Fruit fly (Drosophila melanogaster) whole organism, embryonic: Measurements from ENCODE around the gene CG15196.

Source experiments
- Atf-2 ChIP-seq: fragments of 200-800 bp; sonication (Bioruptor generic); optimal IDR thresholded peaks from 2 replicates; lab custom pipeline; 2016; ENCODE audit warnings: missing biosample characterization, missing genetic modification characterization
- CG10366 ChIP-seq: fragments of 200-800 bp; sonication (Bioruptor generic); IDR thresholded peaks from 2 replicates; pipeline ENCODE4 v1.3.6; 2022; ENCODE audit warnings: missing biosample characterization, missing genetic modification characterization
- CG10959 ChIP-seq: fragments of 200-800 bp; sonication (Bioruptor generic); IDR thresholded peaks from 2 replicates; pipeline ENCODE4 v1.3.6; 2022; ENCODE audit warnings: missing biosample characterization, missing genetic modification characterization
- CG10979 ChIP-seq: fragments of 200-800 bp; sonication (Bioruptor generic); optimal IDR thresholded peaks from 2 replicates; lab custom pipeline; 2018; ENCODE audit warnings: missing biosample characterization, mild to moderate bottlenecking, missing genetic modification characterization, moderate library complexity
- CG11456 ChIP-seq: fragments of 200-800 bp; sonication (Bioruptor generic); IDR thresholded peaks from 3 replicates; pipeline ENCODE4 v1.3.6; 2022; ENCODE audit warnings: missing biosample characterization, missing genetic modification characterization
- CG11695 ChIP-seq: fragments of 200-800 bp; sonication (Bioruptor generic); IDR thresholded peaks from 3 replicates; pipeline ENCODE4 v1.3.6; 2022; ENCODE audit warnings: missing biosample characterization, missing genetic modification characterization
- CG11696 ChIP-seq: fragments of 200-800 bp; sonication (Bioruptor generic); IDR thresholded peaks from 2 replicates; pipeline ENCODE4 v1.3.6; 2022; ENCODE audit warnings: missing biosample characterization, missing genetic modification characterization
- CG11723 ChIP-seq: fragments of 200-800 bp; sonication (Bioruptor generic); optimal IDR thresholded peaks from 2 replicates; lab custom pipeline; 2017; ENCODE audit warnings: missing biosample characterization, mild to moderate bottlenecking, missing genetic modification characterization
- CG13894 ChIP-seq: fragments of 200-800 bp; sonication (Bioruptor generic); optimal IDR thresholded peaks from 3 replicates; lab custom pipeline; 2018; ENCODE audit warnings: missing biosample characterization, mild to moderate bottlenecking, missing genetic modification characterization, moderate library complexity
- CG14441 ChIP-seq: fragments of 200-800 bp; sonication (Bioruptor generic); IDR thresholded peaks from 2 replicates; pipeline ENCODE4 v1.3.6; 2022; ENCODE audit warnings: missing biosample characterization, missing genetic modification characterization
- CG1603 ChIP-seq: fragments of 200-800 bp; sonication (Bioruptor generic); optimal IDR thresholded peaks from 2 replicates; lab custom pipeline; 2019; ENCODE audit warnings: missing biosample characterization, mild to moderate bottlenecking, missing genetic modification characterization, moderate library complexity
- CG16863 ChIP-seq: fragments of 200-800 bp; sonication (Bioruptor generic); optimal IDR thresholded peaks from 3 replicates; lab custom pipeline; 2016; ENCODE audit warnings: missing biosample characterization, missing genetic modification characterization
- CG17361 ChIP-seq: fragments of 200-800 bp; sonication (Bioruptor generic); IDR thresholded peaks from 3 replicates; pipeline ENCODE4 v1.3.6; 2022; ENCODE audit warnings: missing biosample characterization, missing genetic modification characterization
- CG2678 ChIP-seq: fragments of 200-800 bp; sonication (Bioruptor generic); optimal IDR thresholded peaks from 3 replicates; lab custom pipeline; 2019; ENCODE audit warnings: missing biosample characterization, mild to moderate bottlenecking, missing genetic modification characterization, moderate library complexity
- CG30403 ChIP-seq: fragments of 200-800 bp; sonication (Bioruptor generic); optimal IDR thresholded peaks from 3 replicates; lab custom pipeline; 2016; ENCODE audit warnings: missing biosample characterization, missing genetic modification characterization
- CG32532 ChIP-seq: fragments of 200-800 bp; sonication (Bioruptor generic); IDR thresholded peaks from 2 replicates; pipeline ENCODE4 v1.3.6; 2022; ENCODE audit warnings: missing biosample characterization, missing genetic modification characterization
- CG6175 ChIP-seq: fragments of 200-800 bp; sonication (Bioruptor generic); IDR thresholded peaks from 3 replicates; pipeline ENCODE4 v1.3.6; 2022; ENCODE audit warnings: missing biosample characterization, missing genetic modification characterization
- CG6765 ChIP-seq: fragments of 200-800 bp; sonication (Bioruptor generic); optimal IDR thresholded peaks from 3 replicates; lab custom pipeline; 2017; ENCODE audit warnings: missing biosample characterization, mild to moderate bottlenecking, missing genetic modification characterization
- D19A ChIP-seq: fragments of 200-800 bp; optimal IDR thresholded peaks from 3 replicates; lab custom pipeline; 2019; ENCODE audit warnings: missing biosample characterization, mild to moderate bottlenecking, missing genetic modification characterization, moderate library complexity
- Dad ChIP-seq: fragments of 200-800 bp; sonication (Bioruptor generic); optimal IDR thresholded peaks from 3 replicates; lab custom pipeline; 2016; ENCODE audit warnings: missing biosample characterization, missing genetic modification characterization
- Dip2 ChIP-seq: fragments of 200-800 bp; sonication (Bioruptor generic); IDR thresholded peaks from 2 replicates; pipeline ENCODE4 v1.3.6; 2022; ENCODE audit warnings: missing biosample characterization, missing genetic modification characterization
- E2f1 ChIP-seq: fragments of 200-800 bp; sonication (Bioruptor generic); IDR thresholded peaks from 2 replicates; pipeline ENCODE4 v1.3.6; 2022; ENCODE audit warnings: missing biosample characterization, missing genetic modification characterization
- E2f2 ChIP-seq: fragments of 200-800 bp; sonication (Bioruptor generic); IDR thresholded peaks from 2 replicates; pipeline ENCODE4 v1.3.6; 2022; ENCODE audit warnings: missing biosample characterization, missing genetic modification characterization
- Eip74EF ChIP-seq, 2 experiments: fragments of 200-800 bp in 1 of 2; fragments of >200 bp in 1 of 2; sonication (Bioruptor generic) in 1 of 2; optimal IDR thresholded peaks; 2 replicates each; lab custom pipeline; 2017 to 2019; ENCODE audit warnings: missing biosample characterization in 2 of 2, missing genetic modification characterization in 2 of 2, mild to moderate bottlenecking in 1 of 2, moderate library complexity in 1 of 2
- Gsc ChIP-seq: fragments of 200-800 bp; sonication (Bioruptor generic); IDR thresholded peaks from 2 replicates; pipeline ENCODE4 v1.3.6; 2022; ENCODE audit warnings: missing biosample characterization, missing genetic modification characterization
- HLH3B ChIP-seq: fragments of 200-800 bp; sonication (Bioruptor generic); IDR thresholded peaks from 2 replicates; pipeline ENCODE4 v1.3.6; 2022; ENCODE audit warnings: missing biosample characterization, missing genetic modification characterization
- Lim3 ChIP-seq: fragments of 200-800 bp; sonication (Bioruptor generic); IDR thresholded peaks from 2 replicates; pipeline ENCODE4 v1.3.6; 2022; ENCODE audit warnings: missing biosample characterization, missing genetic modification characterization
- MBD-R2 ChIP-seq: fragments of 200-800 bp; sonication (Bioruptor generic); IDR thresholded peaks from 2 replicates; pipeline ENCODE4 v1.3.6; 2022; ENCODE audit warnings: missing biosample characterization, missing genetic modification characterization
- Nf-YC ChIP-seq: fragments of 200-800 bp; optimal IDR thresholded peaks from 3 replicates; lab custom pipeline; 2019; ENCODE audit warnings: missing biosample characterization, mild to moderate bottlenecking, missing genetic modification characterization, moderate library complexity
- Ptx1 ChIP-seq: fragments of 200-800 bp; sonication (Bioruptor generic); IDR thresholded peaks from 2 replicates; pipeline ENCODE4 v1.3.6; 2022; ENCODE audit warnings: missing biosample characterization, missing genetic modification characterization
- Rfx ChIP-seq: fragments of 200-800 bp; sonication (Bioruptor generic); IDR thresholded peaks from 2 replicates; pipeline ENCODE4 v1.3.6; 2022; ENCODE audit warnings: missing biosample characterization, missing genetic modification characterization
- Scr ChIP-seq: fragments of 200-800 bp; sonication (Bioruptor generic); IDR thresholded peaks from 2 replicates; pipeline ENCODE4 v1.3.6; 2022; ENCODE audit warnings: missing biosample characterization, missing genetic modification characterization; ENCODE audit not compliant: partially characterized antibody
- Xrp1 ChIP-seq: fragments of 200-800 bp; sonication (Bioruptor generic); IDR thresholded peaks from 2 replicates; pipeline ENCODE4 v1.3.6; 2022; ENCODE audit warnings: missing biosample characterization, missing genetic modification characterization
- ash1 ChIP-seq: fragments of 200-800 bp; sonication (Bioruptor generic); optimal IDR thresholded peaks from 2 replicates; lab custom pipeline; 2018; ENCODE audit warnings: missing biosample characterization, mild to moderate bottlenecking, missing genetic modification characterization
- bbx ChIP-seq: fragments of 200-800 bp; sonication (Bioruptor generic); IDR thresholded peaks from 2 replicates; pipeline ENCODE4 v1.3.6; 2022; ENCODE audit warnings: missing biosample characterization, missing genetic modification characterization; ENCODE audit not compliant: partially characterized antibody
- chif ChIP-seq, 2 experiments: fragments of 200-800 bp; sonication (Bioruptor generic); optimal IDR thresholded peaks; 3 replicates each; lab custom pipeline; 2016; ENCODE audit warnings: missing biosample characterization in 2 of 2, missing genetic modification characterization in 2 of 2
- dysf ChIP-seq: fragments of 200-800 bp; sonication (Bioruptor generic); IDR thresholded peaks from 3 replicates; pipeline ENCODE4 v1.3.6; 2022; ENCODE audit warnings: missing biosample characterization, missing genetic modification characterization
- hkb ChIP-seq, 2 experiments: fragments of 200-800 bp in 1 of 2; fragments of >200 bp in 1 of 2; sonication (Bioruptor generic) in 1 of 2; IDR thresholded peaks in 1 of 2; optimal IDR thresholded peaks in 1 of 2; 2 replicates each; pipeline versions ENCODE4 v1.3.6 to Lab custom; 2017 to 2022; ENCODE audit warnings: missing biosample characterization in 1 of 2, missing genetic modification characterization in 1 of 2
- klu ChIP-seq: fragments of 200-800 bp; sonication (Bioruptor generic); IDR thresholded peaks from 2 replicates; pipeline ENCODE4 v1.3.6; 2022; ENCODE audit warnings: missing biosample characterization, missing genetic modification characterization
- nmo ChIP-seq: fragments of 200-800 bp; sonication (Bioruptor generic); optimal IDR thresholded peaks from 2 replicates; lab custom pipeline; 2018; ENCODE audit warnings: missing biosample characterization, mild to moderate bottlenecking, missing genetic modification characterization, moderate library complexity
- oc ChIP-seq: fragments of 200-800 bp; sonication (Bioruptor generic); optimal IDR thresholded peaks from 2 replicates; lab custom pipeline; 2018; ENCODE audit warnings: missing biosample characterization, mild to moderate bottlenecking, missing genetic modification characterization, moderate library complexity
- pan ChIP-seq, 4 experiments: fragments of >200 bp in 3 of 4; fragments of 200-800 bp in 1 of 4; sonication (Bioruptor generic) in 1 of 4; optimal IDR thresholded peaks in 3 of 4; IDR thresholded peaks in 1 of 4; 2 replicates each; pipeline versions ENCODE4 v1.3.6 to Lab custom; 2017 to 2022; ENCODE audit warnings: missing biosample characterization in 2 of 4, missing genetic modification characterization in 2 of 4, mixed read lengths in 1 of 4
- prd ChIP-seq, 3 experiments: fragments of >200 bp in 2 of 3; fragments of 200-800 bp in 1 of 3; sonication (Bioruptor generic) in 1 of 3; optimal IDR thresholded peaks in 2 of 3; IDR thresholded peaks in 1 of 3; 2 replicates in 2 of 3; 3 replicates in 1 of 3; pipeline versions ENCODE4 v1.3.6 to Lab custom; 2017 to 2022; ENCODE audit warnings: missing biosample characterization in 1 of 3, missing genetic modification characterization in 1 of 3
- sens ChIP-seq: fragments of 200-800 bp; sonication (Bioruptor generic); peaks from one replicate; lab custom pipeline; 2016; ENCODE audit warnings: missing biosample characterization, missing genetic modification characterization
- slbo ChIP-seq: fragments of 200-800 bp; sonication (Bioruptor generic); IDR thresholded peaks from 2 replicates; pipeline ENCODE4 v1.3.6; 2022; ENCODE audit warnings: missing biosample characterization, missing genetic modification characterization
- stc ChIP-seq: fragments of 200-800 bp; sonication (Bioruptor generic); IDR thresholded peaks from 2 replicates; pipeline ENCODE4 v1.3.6; 2022; ENCODE audit warnings: missing biosample characterization, missing genetic modification characterization
- tna ChIP-seq: fragments of 200-800 bp; sonication (Bioruptor generic); IDR thresholded peaks from 2 replicates; pipeline ENCODE4 v1.3.6; 2022; ENCODE audit warnings: missing biosample characterization, missing genetic modification characterization; ENCODE audit not compliant: partially characterized antibody
- ttk ChIP-seq: fragments of 200-800 bp; sonication (Bioruptor generic); IDR thresholded peaks from 2 replicates; pipeline ENCODE4 v2.1.2; 2022; ENCODE audit warnings: missing biosample characterization, missing genetic modification characterization
- zfh1 ChIP-seq: fragments of 200-800 bp; sonication (Bioruptor generic); IDR thresholded peaks from 3 replicates; pipeline ENCODE4 v1.3.6; 2022; ENCODE audit warnings: missing biosample characterization, missing genetic modification characterization

Gene CG15196

dm6 chrX:11370792-11371191, 39.0 kb upstream of the CG15196 start (continued):
- no peak for TF ChIP-seq CG11696 (GFP tag; lab: Robert Waterston, UW)
- TF ChIP-seq CG16863 (GFP tag; lab: Kevin White, UChicago): no peak
- peak; percentile 52; the same call in 2 of the 3 replicates for TF ChIP-seq CG11695 (GFP tag; lab: Robert Waterston, UW)
- peak; percentile 57 for TF ChIP-seq CG32532 (GFP tag; lab: Robert Waterston, UW)
- no peak for TF ChIP-seq Nf-YC
- peak; percentile 9; the same call in 1 of the 2 replicates for TF ChIP-seq E2f2 (GFP tag; lab: Robert Waterston, UW)
- no peak for TF ChIP-seq Dad (GFP tag; lab: Kevin White, UChicago)
- no peak for TF ChIP-seq CG13894
- TF ChIP-seq E2f1 (GFP tag; lab: Robert Waterston, UW): no peak
- TF ChIP-seq Lim3: no peak
- no peak for TF ChIP-seq klu (GFP tag; lab: Robert Waterston, UW)
- no peak for TF ChIP-seq oc
- no peak for TF ChIP-seq CG11723 (GFP tag; lab: Kevin White, UChicago)
- 0 out of 3 replicates have a peak, but pooled peaks have one; percentile 47 for TF ChIP-seq CG11456 (GFP tag; lab: Robert Waterston, UW)
- no peak for TF ChIP-seq Eip74EF (GFP tag; optimal IDR thresholded peaks at IDR 0.05; lab: Kevin White, UChicago)
- TF ChIP-seq CG1603 (tag; lab: Kevin White, UChicago): peak; percentile 11
- TF ChIP-seq CG17361 (GFP tag; lab: Robert Waterston, UW): peak; percentile 39; the same call in 1 of the 3 replicates
- TF ChIP-seq Atf-2: no peak
- peak; percentile 42; the same call in 1 of the 2 replicates for TF ChIP-seq ttk
- TF ChIP-seq Gsc (GFP tag; lab: Robert Waterston, UW): no peak
- no peak for TF ChIP-seq bbx
- TF ChIP-seq tna (GFP tag; lab: Robert Waterston, UW): no peak
- TF ChIP-seq chif (GFP tag; optimal IDR thresholded peaks at IDR 0.05; lab: Kevin White, UChicago): peak in 1 of 2 experiments; percentile 3
- TF ChIP-seq Ptx1 (GFP tag; lab: Robert Waterston, UW): peak; percentile 52; the same call in 1 of the 2 replicates
- TF ChIP-seq CG14441: peak; percentile 51
- TF ChIP-seq hkb (optimal IDR thresholded peaks at IDR 0.05; lab: Kevin White, UChicago): no peak
- 0 out of 2 replicates have a peak, but pooled peaks have one; percentile 31 for TF ChIP-seq hkb (GFP tag; IDR thresholded peaks at IDR 0.05; lab: Robert Waterston, UW)
- peak; percentile 39; the same call in 1 of the 2 replicates for TF ChIP-seq HLH3B (GFP tag; lab: Robert Waterston, UW)
- 0 out of 2 replicates have a peak, but pooled peaks have one; percentile 21 for TF ChIP-seq CG10959
- TF ChIP-seq pan (optimal IDR thresholded peaks at IDR 0.05; lab: Kevin White, UChicago): no peak
- TF ChIP-seq pan (GFP tag; optimal IDR thresholded peaks at IDR 0.05 in 1 of 2, IDR thresholded peaks at IDR 0.05 in 1 of 2): peak in 1 of 2 experiments; percentile 61
- peak; percentile 56 for TF ChIP-seq Rfx
- no peak for TF ChIP-seq D19A
- no peak for TF ChIP-seq prd (optimal IDR thresholded peaks at IDR 0.05; lab: Kevin White, UChicago)
- peak; percentile 70 for TF ChIP-seq prd (GFP tag; IDR thresholded peaks at IDR 0.05; lab: Robert Waterston, UW)
- peak; percentile 35; the same call in 1 of the 2 replicates for TF ChIP-seq stc (GFP tag; lab: Robert Waterston, UW)
- peak; percentile 19 for TF ChIP-seq CG10979 (tag; lab: Kevin White, UChicago)
- TF ChIP-seq MBD-R2 (GFP tag; lab: Robert Waterston, UW): 0 out of 2 replicates have a peak, but pooled peaks have one; percentile 19
- no peak for TF ChIP-seq Dip2
- TF ChIP-seq slbo: peak; percentile 60
- TF ChIP-seq CG10366: peak; percentile 52
- TF ChIP-seq dysf: peak; percentile 69
- 0 out of 3 replicates have a peak, but pooled peaks have one; percentile 28 for TF ChIP-seq CG6175 (GFP tag; lab: Robert Waterston, UW)
- no peak for TF ChIP-seq Scr (GFP tag; lab: Robert Waterston, UW)
- no peak for TF ChIP-seq CG2678 (tag; lab: Kevin White, UChicago)
- TF ChIP-seq ash1: no peak
- peak; percentile 52 for TF ChIP-seq Xrp1 (GFP tag; lab: Robert Waterston, UW)
- peak; percentile 20 for TF ChIP-seq CG30403 (GFP tag; lab: Kevin White, UChicago)
- TF ChIP-seq sens (GFP tag; lab: Kevin White, UChicago): peak; percentile 79
- TF ChIP-seq nmo: peak; percentile 28
- 0 out of 3 replicates have a peak, but pooled peaks have one; percentile 48 for TF ChIP-seq zfh1 (GFP tag; lab: Robert Waterston, UW)
- no peak for TF ChIP-seq CG6765 (GFP tag; lab: Kevin White, UChicago)
